Fruit fly (Drosophila melanogaster) whole organism, embryonic: Measurements from ENCODE around the gene CG17929.

Experiments
- CG18476 ChIP-seq: fragments of 200-800 bp; sonication (Bioruptor generic); optimal IDR thresholded peaks from 2 replicates; lab custom pipeline; 2016; ENCODE audit warnings: missing biosample characterization, mild to moderate bottlenecking, missing genetic modification characterization
- CG18599 ChIP-seq: fragments of 200-800 bp; sonication (Bioruptor generic); optimal IDR thresholded peaks from 3 replicates; lab custom pipeline; 2017; ENCODE audit warnings: missing biosample characterization, missing genetic modification characterization, mild to moderate bottlenecking, moderate library complexity, missing genetic modification reagents
- CG3065 ChIP-seq: fragments of 200-800 bp; sonication (Bioruptor generic); optimal IDR thresholded peaks from 2 replicates; lab custom pipeline; 2016; ENCODE audit warnings: missing biosample characterization, missing genetic modification characterization
- CG3407 ChIP-seq: fragments of 200-800 bp; sonication (Bioruptor generic); optimal IDR thresholded peaks from 2 replicates; lab custom pipeline; 2018; ENCODE audit warnings: missing biosample characterization, mild to moderate bottlenecking, missing genetic modification characterization
- CG34224 ChIP-seq: fragments of 200-800 bp; sonication (Bioruptor generic); IDR thresholded peaks from 3 replicates; pipeline ENCODE4 v1.3.6; 2022; ENCODE audit warnings: missing biosample characterization, missing genetic modification characterization; ENCODE audit not compliant: partially characterized antibody
- CG3838 ChIP-seq: fragments of 200-800 bp; sonication (Bioruptor generic); optimal IDR thresholded peaks from 3 replicates; lab custom pipeline; 2016; ENCODE audit warnings: missing biosample characterization, missing genetic modification characterization
- Dll ChIP-seq: fragments of 200-800 bp; sonication (Bioruptor generic); IDR thresholded peaks from 4 replicates; pipeline ENCODE4 v1.3.6; 2022; ENCODE audit warnings: missing biosample characterization, missing genetic modification characterization; ENCODE audit not compliant: partially characterized antibody
- ERR ChIP-seq: fragments of 200-800 bp; sonication (Bioruptor generic); optimal IDR thresholded peaks from 2 replicates; lab custom pipeline; 2016; ENCODE audit warnings: missing biosample characterization, missing genetic modification characterization
- Hr51 ChIP-seq, 2 experiments: fragments of 200-800 bp; sonication (Bioruptor generic); optimal IDR thresholded peaks; 2 replicates in 1 of 2; 3 replicates in 1 of 2; lab custom pipeline; 2016 to 2018; ENCODE audit warnings: missing biosample characterization in 2 of 2, missing genetic modification characterization in 2 of 2, mild to moderate bottlenecking in 1 of 2, moderate library complexity in 1 of 2
- NFAT ChIP-seq: fragments of 200-800 bp; sonication (Bioruptor generic); IDR thresholded peaks from 2 replicates; pipeline ENCODE4 v1.3.6; 2022; ENCODE audit warnings: missing biosample characterization, missing genetic modification characterization
- Ssrp ChIP-seq: fragments of 200-800 bp; sonication (Bioruptor generic); optimal IDR thresholded peaks from 2 replicates; lab custom pipeline; 2018; ENCODE audit warnings: missing biosample characterization, mild to moderate bottlenecking, missing genetic modification characterization, moderate library complexity
- kah ChIP-seq: fragments of 200-800 bp; sonication (Bioruptor generic); optimal IDR thresholded peaks from 2 replicates; lab custom pipeline; 2018; ENCODE audit warnings: missing biosample characterization, mild to moderate bottlenecking, missing genetic modification characterization
- maf-S ChIP-seq: fragments of 200-800 bp; sonication (Bioruptor generic); optimal IDR thresholded peaks from 2 replicates; lab custom pipeline; 2016; ENCODE audit warnings: missing biosample characterization, missing genetic modification characterization
- pita ChIP-seq: fragments of 200-800 bp; sonication (Bioruptor generic); optimal IDR thresholded peaks from 2 replicates; lab custom pipeline; 2017; ENCODE audit warnings: missing biosample characterization, mild to moderate bottlenecking, missing genetic modification characterization

dm6 chr3R:16331809-16332343, 6.6 kb downstream of the CG17929 start:
- TF ChIP-seq kah (GFP tag; lab: Kevin White, UChicago) (no peak), Hr51 (GFP tag; optimal IDR thresholded peaks at IDR 0.05; lab: Kevin White, UChicago) (peak in 1 of 2 experiments; percentile 63), CG18476 (GFP tag; lab: Kevin White, UChicago) (no peak), pita (GFP tag; lab: Kevin White, UChicago) (no peak), CG3407 (GFP tag; lab: Kevin White, UChicago) (peak; percentile 87), NFAT (GFP tag; lab: Robert Waterston, UW) (peak; percentile 71), maf-S (GFP tag; lab: Kevin White, UChicago) (peak; percentile 26), CG3065 (GFP tag; lab: Kevin White, UChicago) (peak; percentile 60), CG34224 (no peak), CG3838 (peak; percentile 58), Dll (GFP tag; lab: Robert Waterston, UW) (no peak), ERR (GFP tag; lab: Kevin White, UChicago) (peak; percentile 26), Ssrp (tag; lab: Kevin White, UChicago) (no peak), CG18599 (GFP tag; lab: Kevin White, UChicago) (peak; percentile 43)
